Worm (Caenorhabditis elegans) whole organism, late embryonic: ENCODE data around the gene srh-138.
"Not testable (repeated sequence)": the region's sequence is repeated elsewhere in the genome, so short reads cannot be mapped to it uniquely, and the experiment has no call there.

ENCODE experiments used
- che-1 ChIP-seq: sonication (generic microtip); optimal IDR thresholded peaks from 2 replicates; lab custom pipeline; 2016; ENCODE audit warnings: mild to moderate bottlenecking, missing genetic modification characterization, missing compliant biosample characterization
- fax-1 ChIP-seq: sonication (generic microtip); optimal IDR thresholded peaks from 2 replicates; lab custom pipeline; 2016; ENCODE audit warnings: missing genotype, missing genetic modification characterization, missing compliant biosample characterization
- nhr-11 ChIP-seq: fragments of 150-350 bp; optimal IDR thresholded peaks from 2 replicates; lab custom pipeline; 2014; ENCODE audit warnings: missing biosample characterization, missing genetic modification characterization
- unc-55 ChIP-seq: sonication (generic microtip); optimal IDR thresholded peaks from 2 replicates; lab custom pipeline; 2017; ENCODE audit warnings: missing biosample characterization, missing genetic modification reagents, missing genetic modification characterization

- TF ChIP-seq nhr-11 (tag; lab: Kevin White, UChicago); che-1; fax-1 (tag; lab: Kevin White, UChicago); unc-55 (GFP tag; lab: Kevin White, UChicago): not testable (repeated sequence)
These were observed 44.3 kb upstream of the srh-138 start, which contains the start of gene F36D3.5 for ce11 chrV:16515140-16515539.
